Worm (Caenorhabditis elegans): ENCODE results near the gene nhr-222.
"Not testable (repeated sequence)": the region's sequence is repeated elsewhere in the genome, so short reads cannot be mapped to it uniquely, and the experiment has no call there.

nhr-222 gene

ce11 chrV:3570695-3571094 lies 27.5 kb upstream of the nhr-222 start, which contains the start of gene F40C5.2:
Gene F40C5.2 (plus strand): TSS chrV:3570995.
- TF ChIP-seq ets-7 (tag; optimal IDR thresholded peaks at IDR 0.05); sea-1 (GFP tag; conservative IDR thresholded peaks at IDR 0.05); scrt-1 (GFP tag; IDR thresholded peaks at IDR 0.05): not testable (repeated sequence)

DNA sequence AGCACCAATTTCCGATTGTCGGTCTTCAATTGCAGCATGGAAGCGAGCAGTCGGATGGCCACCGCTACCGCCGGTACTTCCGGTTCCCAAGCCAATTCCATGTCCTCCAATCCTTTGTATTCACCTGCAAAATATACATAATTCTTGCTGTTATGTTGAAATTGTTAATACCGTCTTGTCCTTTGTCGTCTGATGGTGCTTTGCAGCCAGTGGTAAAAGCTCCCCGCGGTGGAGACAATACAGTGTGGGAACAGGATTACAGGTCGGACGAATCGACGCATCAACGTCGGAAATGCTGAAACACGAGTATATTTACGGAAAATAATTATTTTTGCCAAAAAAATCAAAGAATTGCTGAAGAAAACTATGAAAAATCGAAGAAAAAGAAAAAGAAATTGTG lies 21.1 kb upstream of the nhr-222 start, which contains the start of gene T24A6.17:
TSS of gene T24A6.17 (minus strand) at position 101 of the 400 bp plus-strand sequence.
- TF ChIP-seq tra-4 (tag; optimal IDR thresholded peaks at IDR 0.05); tbx-37 (GFP tag; conservative IDR thresholded peaks at IDR 0.05); aly-1 (tag; optimal IDR thresholded peaks at IDR 0.05): not testable (repeated sequence)

- TF ChIP-seq ets-7 (tag; optimal IDR thresholded peaks at IDR 0.05); ceh-13 (GFP tag; optimal IDR thresholded peaks at IDR 0.05); ceh-36 (tag; optimal IDR thresholded peaks at IDR 0.05): not testable (repeated sequence)
Observed at ce11 chrV:3562824-3563223, 19.6 kb upstream of the nhr-222 start, which contains the start of gene T24A6.16. Gene T24A6.16 (minus strand): TSS chrV:3562924.

- not testable (repeated sequence) for TF ChIP-seq ceh-36, ets-7, hnd-1 (tag; optimal IDR thresholded peaks at IDR 0.05)
Observed at ce11 chrV:3558744-3559143, 15.5 kb upstream of the nhr-222 start, which contains the start of gene T24A6.1. Gene T24A6.1 (plus strand): TSS chrV:3559044.

ce11 chrV:3557422-3557821 lies 14.2 kb upstream of the nhr-222 start, which contains the start of gene grl-31:
Gene grl-31 (minus strand): TSS chrV:3557778.
- TF ChIP-seq tbx-37 (GFP tag; conservative IDR thresholded peaks at IDR 0.05) = no peak
- TF ChIP-seq tra-4 (tag; optimal IDR thresholded peaks at IDR 0.05) = no peak
- TF ChIP-seq hmg-4 (GFP tag; optimal IDR thresholded peaks at IDR 0.05) = no peak
- TF ChIP-seq sea-1 (GFP tag; conservative IDR thresholded peaks at IDR 0.05) = no peak
- TF ChIP-seq hnd-1 (tag; optimal IDR thresholded peaks at IDR 0.05) = no peak
- no peak for TF ChIP-seq flt-1 (GFP tag; IDR thresholded peaks at IDR 0.05)
- TF ChIP-seq B0310.2 (tag; optimal IDR thresholded peaks at IDR 0.05) = no peak
- TF ChIP-seq scrt-1 (GFP tag; IDR thresholded peaks at IDR 0.05) = no peak
- TF ChIP-seq hmbx-1 (tag; optimal IDR thresholded peaks at IDR 0.05) = no peak

- no peak for TF ChIP-seq hnd-1 (tag; optimal IDR thresholded peaks at IDR 0.05)
Observed at ce11 chrV:3555986-3556385, 12.7 kb upstream of the nhr-222 start, which contains the start of gene grl-30. Gene grl-30 (plus strand): TSS chrV:3556286.

- TF ChIP-seq sea-1 (GFP tag; conservative IDR thresholded peaks at IDR 0.05) (no peak), tbx-37 (GFP tag; conservative IDR thresholded peaks at IDR 0.05) (no peak), ceh-36 (tag; optimal IDR thresholded peaks at IDR 0.05) (no peak), B0310.2 (tag; optimal IDR thresholded peaks at IDR 0.05) (no peak), tbx-11 (GFP tag; IDR thresholded peaks at IDR 0.05) (no peak), flt-1 (GFP tag; IDR thresholded peaks at IDR 0.05) (no peak), ama-1 (optimal IDR thresholded peaks at IDR 0.05) (no peak), tra-4 (tag; optimal IDR thresholded peaks at IDR 0.05) (no peak), hmg-4 (GFP tag; optimal IDR thresholded peaks at IDR 0.05) (no peak), ceh-13 (GFP tag; optimal IDR thresholded peaks at IDR 0.05) (no peak), hnd-1 (tag; optimal IDR thresholded peaks at IDR 0.05) (no peak)
Observed at ce11 chrV:3554869-3555268, 11.6 kb upstream of the nhr-222 start, which contains the start of gene grl-29. Gene grl-29 (minus strand): TSS chrV:3555236.

DNA sequence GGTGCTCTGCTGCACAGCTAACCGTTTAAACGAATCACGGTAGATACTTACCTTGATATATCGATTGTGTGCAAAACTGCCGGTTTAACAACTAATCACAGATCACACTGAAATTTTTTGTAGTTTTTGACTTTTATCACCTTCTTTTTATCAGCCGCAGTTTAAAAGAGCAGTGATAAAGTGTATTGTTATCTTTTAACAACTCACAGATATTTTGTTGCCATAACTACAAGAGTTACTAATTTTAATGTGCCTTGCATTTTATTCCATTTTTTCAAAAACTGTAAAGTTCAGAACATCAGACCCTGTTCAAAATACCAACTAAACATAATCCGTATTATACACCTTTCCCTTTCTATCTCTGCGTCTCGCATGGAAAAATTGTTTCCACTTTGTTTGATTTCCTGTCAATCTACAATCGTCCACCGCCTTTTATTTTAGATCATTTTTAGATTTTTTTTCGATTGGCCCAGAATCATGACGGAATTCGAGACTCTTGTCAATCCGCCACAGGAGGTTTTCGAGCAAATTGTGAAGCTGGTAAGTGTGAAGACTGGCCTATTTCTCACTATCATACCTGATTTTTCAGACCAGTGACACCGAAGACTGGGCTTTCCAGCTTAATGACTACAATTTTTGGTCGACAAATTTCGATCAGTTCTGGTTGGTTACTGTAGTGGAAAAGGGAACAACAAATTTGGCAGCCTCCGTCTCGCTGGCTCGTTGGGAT lies 9.7 kb upstream of the nhr-222 start, which contains the start of gene T24A6.20:
TSS of gene T24A6.20 (plus strand) at position 395 of the 730 bp plus-strand sequence.
- TF ChIP-seq ets-7 (tag; optimal IDR thresholded peaks at IDR 0.05) (no peak), F13C5.2 (tag; optimal IDR thresholded peaks at IDR 0.05) (no peak), ceh-36 (tag; optimal IDR thresholded peaks at IDR 0.05) (no peak), tbx-11 (GFP tag; IDR thresholded peaks at IDR 0.05) (no peak), hmbx-1 (tag; optimal IDR thresholded peaks at IDR 0.05) (no peak), tra-4 (tag; optimal IDR thresholded peaks at IDR 0.05) (no peak), ceh-13 (GFP tag; optimal IDR thresholded peaks at IDR 0.05) (no peak), sea-1 (GFP tag; conservative IDR thresholded peaks at IDR 0.05) (no peak), hmg-4 (GFP tag; optimal IDR thresholded peaks at IDR 0.05) (no peak), B0310.2 (tag; optimal IDR thresholded peaks at IDR 0.05) (no peak), hnd-1 (tag; optimal IDR thresholded peaks at IDR 0.05) (no peak), scrt-1 (GFP tag; IDR thresholded peaks at IDR 0.05) (no peak)

ce11 chrV:3551765-3552164 lies 8.5 kb upstream of the nhr-222 start, which contains the start of gene grl-28:
Gene grl-28 (minus strand): TSS chrV:3551865.
- TF ChIP-seq hmbx-1 (tag; optimal IDR thresholded peaks at IDR 0.05) (no peak), scrt-1 (GFP tag; IDR thresholded peaks at IDR 0.05) (no peak), hmg-4 (GFP tag; optimal IDR thresholded peaks at IDR 0.05) (no peak), ceh-36 (tag; optimal IDR thresholded peaks at IDR 0.05) (no peak), ama-1 (optimal IDR thresholded peaks at IDR 0.05) (no peak), tra-4 (tag; optimal IDR thresholded peaks at IDR 0.05) (no peak), tbx-37 (GFP tag; conservative IDR thresholded peaks at IDR 0.05) (no peak), B0310.2 (tag; optimal IDR thresholded peaks at IDR 0.05) (no peak), flt-1 (GFP tag; IDR thresholded peaks at IDR 0.05) (no peak), tbx-11 (GFP tag; IDR thresholded peaks at IDR 0.05) (no peak), sea-1 (GFP tag; conservative IDR thresholded peaks at IDR 0.05) (no peak), hnd-1 (tag; optimal IDR thresholded peaks at IDR 0.05) (no peak), aly-1 (tag; optimal IDR thresholded peaks at IDR 0.05) (no peak), ets-7 (tag; optimal IDR thresholded peaks at IDR 0.05) (no peak), ceh-13 (GFP tag; optimal IDR thresholded peaks at IDR 0.05) (no peak), F13C5.2 (tag; optimal IDR thresholded peaks at IDR 0.05) (no peak), pes-1 (GFP tag; IDR thresholded peaks at IDR 0.05) (no peak)

Measured in whole organism, early embryonic.